Worm (Caenorhabditis elegans) whole organism, L4 larva: Measurements from ENCODE around the gene srz-6.

ENCODE experiments used
- F49E8.2 ChIP-seq: sonication (generic microtip); optimal IDR thresholded peaks from 2 replicates; lab custom pipeline; 2016; ENCODE audit warnings: missing compliant biosample characterization, mild to moderate bottlenecking, missing genetic modification characterization, borderline replicate concordance
- aha-1 ChIP-seq: fragments of 150-350 bp; peaks from one replicate; lab custom pipeline; 2014; ENCODE audit warnings: missing biosample characterization, missing genetic modification characterization
- ces-1 ChIP-seq: fragments of 150-350 bp; sonication (generic microtip); optimal IDR thresholded peaks from 4 replicates; lab custom pipeline; 2014; ENCODE audit warnings: missing biosample characterization, missing genetic modification reagents, missing genetic modification characterization
- dmd-8 ChIP-seq: fragments of 200-800 bp; sonication (Bioruptor generic); IDR thresholded peaks from 2 replicates; pipeline ENCODE4 v1.3.6; 2022; ENCODE audit warnings: missing genetic modification characterization, missing compliant biosample characterization
- lin-15B ChIP-seq: fragments of 150-350 bp; sonication (generic microtip); optimal IDR thresholded peaks from 3 replicates; lab custom pipeline; 2014; ENCODE audit warnings: missing biosample characterization, missing genetic modification characterization
- mdl-1 ChIP-seq, 2 experiments: fragments of 150-350 bp in 1 of 2; sonication (generic microtip) in 1 of 2; optimal IDR thresholded peaks; 2 replicates each; lab custom pipeline; 2014 to 2017; ENCODE audit warnings: missing biosample characterization in 2 of 2, missing genetic modification characterization in 2 of 2
- nhr-111 ChIP-seq: fragments of 200-800 bp; sonication (Bioruptor generic); optimal IDR thresholded peaks from 2 replicates; lab custom pipeline; 2018; ENCODE audit warnings: mild to moderate bottlenecking, missing genetic modification characterization, missing compliant biosample characterization
- pha-4 ChIP-seq, 2 experiments: fragments of 150-350 bp in 1 of 2; fragments of 200-800 bp in 1 of 2; sonication (Bioruptor generic) in 1 of 2; IDR thresholded peaks in 1 of 2; optimal IDR thresholded peaks in 1 of 2; 2 replicates each; pipeline versions ENCODE4 v1.3.6 to Lab custom; 2014 to 2022; ENCODE audit warnings: missing genetic modification characterization in 2 of 2, missing genetic modification reagents in 2 of 2, missing biosample characterization in 1 of 2, missing compliant biosample characterization in 1 of 2
- saeg-2 ChIP-seq: fragments of 200-800 bp; sonication (Bioruptor generic); IDR thresholded peaks from 2 replicates; pipeline ENCODE4 v1.3.6; 2022; ENCODE audit warnings: missing genetic modification reagents, missing genetic modification characterization, missing compliant biosample characterization
- sdz-12 ChIP-seq: fragments of 200-800 bp; sonication (Bioruptor generic); optimal IDR thresholded peaks from 2 replicates; lab custom pipeline; 2018; ENCODE audit warnings: mild to moderate bottlenecking, missing genetic modification characterization, missing compliant biosample characterization
- tag-97 ChIP-seq: fragments of 200-800 bp; sonication (Bioruptor generic); IDR thresholded peaks from 2 replicates; pipeline ENCODE4 v1.3.6; 2022; ENCODE audit warnings: missing genetic modification characterization, missing compliant biosample characterization
- unc-62 ChIP-seq, 3 experiments: fragments of 150-350 bp in 1 of 3; sonication (generic microtip); optimal IDR thresholded peaks in 2 of 3; peaks in 1 of 3; 1 replicate in 1 of 3; 2 replicates in 2 of 3; lab custom pipeline; 2014 to 2017; ENCODE audit warnings: missing biosample characterization in 3 of 3, missing genetic modification characterization in 3 of 3, missing genetic modification reagents in 3 of 3, missing genotype in 1 of 3
- ztf-11 ChIP-seq: fragments of 150-350 bp; optimal IDR thresholded peaks from 2 replicates; lab custom pipeline; 2014; ENCODE audit warnings: missing biosample characterization, missing genetic modification characterization

- TF ChIP-seq ztf-11 (tag; lab: Kevin White, UChicago) (no peak), aha-1 (no peak), pha-4 (GFP tag; IDR thresholded peaks at IDR 0.05; lab: Robert Waterston, UW) (no peak), pha-4 (tag; optimal IDR thresholded peaks at IDR 0.05; lab: Kevin White, UChicago) (no peak), lin-15B (tag; lab: Kevin White, UChicago) (no peak), dmd-8 (GFP tag; lab: Robert Waterston, UW) (no peak), ces-1 (GFP tag; lab: Kevin White, UChicago) (no peak), saeg-2 (GFP tag; lab: Robert Waterston, UW) (no peak), sdz-12 (GFP tag; lab: Kevin White, UChicago) (no peak), unc-62 (GFP tag; optimal IDR thresholded peaks at IDR 0.05 in 1 of 2; lab: Kevin White, UChicago) (no peak), unc-62 (tag; optimal IDR thresholded peaks at IDR 0.05; lab: Kevin White, UChicago) (no peak), F49E8.2 (tag; lab: Kevin White, UChicago) (no peak), mdl-1 (tag; optimal IDR thresholded peaks at IDR 0.05; lab: Kevin White, UChicago) (no peak), nhr-111 (GFP tag; lab: Kevin White, UChicago) (no peak), tag-97 (GFP tag; lab: Robert Waterston, UW) (no peak)
Observed at ce11 chrII:12489903-12490302, 2.1 kb upstream of the srz-6 start, which contains the start of gene T21B4.15.
